Worm (Caenorhabditis elegans) whole organism, young adult: ENCODE measurements around the gene eng-1.

Experiments
- B0019.2 ChIP-seq: fragments of 200-800 bp; sonication (Bioruptor generic); conservative IDR thresholded peaks from 2 replicates; pipeline ENCODE4 v1.3.6; 2022; ENCODE audit warnings: missing genetic modification reagents, missing genetic modification characterization, missing compliant biosample characterization
- B0261.1 ChIP-seq: sonication (generic microtip); optimal IDR thresholded peaks from 2 replicates; lab custom pipeline; 2016; ENCODE audit warnings: mild to moderate bottlenecking, missing genetic modification characterization, moderate library complexity, missing compliant biosample characterization
- D2030.7 ChIP-seq: fragments of 200-800 bp; sonication (Bioruptor generic); IDR thresholded peaks from 2 replicates; pipeline ENCODE4 v1.3.6; 2022; ENCODE audit warnings: missing genetic modification reagents, missing genetic modification characterization, missing compliant biosample characterization
- F10E7.11 ChIP-seq: sonication (generic microtip); optimal IDR thresholded peaks from 2 replicates; lab custom pipeline; 2017; ENCODE audit warnings: mild to moderate bottlenecking, missing genetic modification characterization, moderate library complexity, missing compliant biosample characterization
- F49E8.2 ChIP-seq: sonication (generic microtip); optimal IDR thresholded peaks from 3 replicates; lab custom pipeline; 2017; ENCODE audit warnings: missing genetic modification characterization, mild to moderate bottlenecking, missing compliant biosample characterization, antibody characterized with exemption, moderate library complexity; ENCODE audit not compliant: insufficient read depth
- F57A8.1 ChIP-seq: fragments of 200-800 bp; sonication (Bioruptor generic); optimal IDR thresholded peaks from 2 replicates; lab custom pipeline; 2018; ENCODE audit warnings: mild to moderate bottlenecking, missing genetic modification characterization, moderate library complexity, missing compliant biosample characterization
- Y53G8AR.9 ChIP-seq: fragments of 200-800 bp; sonication (Bioruptor generic); conservative IDR thresholded peaks from 2 replicates; pipeline ENCODE4 v1.3.6; 2022; ENCODE audit warnings: missing genetic modification reagents, missing genetic modification characterization, missing compliant biosample characterization
- Y79H2A.3 ChIP-seq: fragments of 200-800 bp; sonication (Bioruptor generic); conservative IDR thresholded peaks from 2 replicates; pipeline ENCODE4 v1.3.6; 2022; ENCODE audit warnings: missing genetic modification reagents, missing genetic modification characterization, missing compliant biosample characterization
- ama-1 ChIP-seq, 3 experiments: fragments of 150-350 bp in 1 of 3; sonication (generic microtip) in 2 of 3; optimal IDR thresholded peaks; 2 replicates each; lab custom pipeline; 2014 to 2018; ENCODE audit warnings: missing biosample characterization in 2 of 3, missing genetic modification characterization in 2 of 3, missing genetic modification reagents in 2 of 3
- atf-7 ChIP-seq: sonication (generic microtip); optimal IDR thresholded peaks from 2 replicates; lab custom pipeline; 2017; ENCODE audit warnings: mild to moderate bottlenecking, missing genetic modification characterization, missing compliant biosample characterization
- attf-5 ChIP-seq: fragments of 200-800 bp; sonication (Bioruptor generic); optimal IDR thresholded peaks from 2 replicates; lab custom pipeline; 2018; ENCODE audit warnings: mild to moderate bottlenecking, missing genetic modification characterization, missing compliant biosample characterization
- cebp-1 ChIP-seq, 2 experiments: fragments of 200-800 bp in 1 of 2; sonication (Bioruptor generic) in 1 of 2; sonication (generic microtip) in 1 of 2; IDR thresholded peaks in 1 of 2; optimal IDR thresholded peaks in 1 of 2; 2 replicates each; pipeline versions ENCODE4 v1.3.6 to Lab custom; 2017 to 2022; ENCODE audit warnings: missing compliant biosample characterization in 2 of 2, missing genetic modification characterization in 2 of 2, mild to moderate bottlenecking in 1 of 2, missing genetic modification reagents in 1 of 2, moderate library complexity in 1 of 2
- ceh-58 ChIP-seq: fragments of 200-800 bp; sonication (Bioruptor generic); IDR thresholded peaks from 2 replicates; pipeline ENCODE4 v1.3.6; 2022; ENCODE audit warnings: missing genetic modification characterization, missing compliant biosample characterization
- chd-7 ChIP-seq: sonication (generic microtip); optimal IDR thresholded peaks from 2 replicates; lab custom pipeline; 2016; ENCODE audit warnings: mild to moderate bottlenecking, missing genetic modification characterization, moderate library complexity, missing compliant biosample characterization
- die-1 ChIP-seq: sonication (generic microtip); optimal IDR thresholded peaks from 2 replicates; lab custom pipeline; 2016; ENCODE audit warnings: missing genotype, mild to moderate bottlenecking, missing genetic modification characterization, missing compliant biosample characterization
- dox-1 ChIP-seq: fragments of 200-800 bp; sonication (Bioruptor generic); IDR thresholded peaks from 2 replicates; pipeline ENCODE4 v1.3.6; 2022; ENCODE audit warnings: missing genetic modification reagents, missing genetic modification characterization, missing compliant biosample characterization
- efl-1 ChIP-seq: fragments of 150-350 bp; optimal IDR thresholded peaks from 2 replicates; lab custom pipeline; 2014; ENCODE audit warnings: missing biosample characterization, missing genetic modification reagents, missing genetic modification characterization
- egl-18 ChIP-seq: fragments of 200-800 bp; sonication (Bioruptor generic); IDR thresholded peaks from 2 replicates; pipeline ENCODE4 v1.3.6; 2022; ENCODE audit warnings: missing genetic modification reagents, missing genetic modification characterization, missing compliant biosample characterization
- egl-44 ChIP-seq: fragments of 200-800 bp; sonication (Bioruptor generic); IDR thresholded peaks from 2 replicates; pipeline ENCODE4 v1.3.6; 2022; ENCODE audit warnings: missing genetic modification reagents, missing genetic modification characterization, missing compliant biosample characterization
- egrh-3 ChIP-seq: fragments of 200-800 bp; sonication (Bioruptor generic); IDR thresholded peaks from 2 replicates; pipeline ENCODE4 v1.3.6; 2022; ENCODE audit warnings: missing genetic modification reagents, missing genetic modification characterization, missing compliant biosample characterization
- ekl-4 ChIP-seq: fragments of 200-800 bp; sonication (Bioruptor generic); IDR thresholded peaks from 2 replicates; pipeline ENCODE4 v1.3.6; 2022; ENCODE audit warnings: missing genetic modification reagents, missing genetic modification characterization, missing compliant biosample characterization
- ets-4 ChIP-seq: fragments of 200-800 bp; sonication (Bioruptor generic); optimal IDR thresholded peaks from 2 replicates; lab custom pipeline; 2018; ENCODE audit warnings: mild to moderate bottlenecking, missing genetic modification characterization, missing compliant biosample characterization
- gei-17 ChIP-seq: fragments of 200-800 bp; sonication (Bioruptor generic); optimal IDR thresholded peaks from 2 replicates; lab custom pipeline; 2018; ENCODE audit warnings: mild to moderate bottlenecking, missing genetic modification characterization, missing compliant biosample characterization
- hlh-26 ChIP-seq: fragments of 200-800 bp; sonication (Bioruptor generic); conservative IDR thresholded peaks from 2 replicates; pipeline ENCODE4 v1.3.6; 2022; ENCODE audit warnings: missing genetic modification reagents, missing genetic modification characterization, missing compliant biosample characterization
- hsf-1 ChIP-seq: fragments of 200-800 bp; sonication (Bioruptor generic); IDR thresholded peaks from 2 replicates; pipeline ENCODE4 v1.3.6; 2022; ENCODE audit warnings: missing genetic modification reagents, missing genetic modification characterization, missing compliant biosample characterization
- let-526 ChIP-seq: fragments of 200-800 bp; sonication (Bioruptor generic); IDR thresholded peaks from 2 replicates; pipeline ENCODE4 v1.3.6; 2022; ENCODE audit warnings: missing genetic modification reagents, missing genetic modification characterization, missing compliant biosample characterization
- lin-35 ChIP-seq, 3 experiments: fragments of 150-350 bp in 2 of 3; sonication (generic microtip) in 1 of 3; optimal IDR thresholded peaks; 2 replicates each; lab custom pipeline; 2014 to 2018; ENCODE audit warnings: missing biosample characterization in 3 of 3, missing genetic modification characterization in 3 of 3, missing genetic modification reagents in 3 of 3
- lsl-1 ChIP-seq: fragments of 200-800 bp; sonication (Bioruptor generic); optimal IDR thresholded peaks from 2 replicates; lab custom pipeline; 2018; ENCODE audit warnings: mild to moderate bottlenecking, missing genetic modification characterization, moderate library complexity, missing compliant biosample characterization
- lsy-27 ChIP-seq: sonication (generic microtip); optimal IDR thresholded peaks from 2 replicates; lab custom pipeline; 2017; ENCODE audit warnings: missing genetic modification characterization, mild to moderate bottlenecking, missing compliant biosample characterization, antibody characterized with exemption, missing genotype, borderline replicate concordance; ENCODE audit not compliant: insufficient read depth
- madf-10 ChIP-seq: sonication (generic microtip); optimal IDR thresholded peaks from 2 replicates; lab custom pipeline; 2016; ENCODE audit warnings: mild to moderate bottlenecking, missing genetic modification characterization, missing compliant biosample characterization
- madf-6 ChIP-seq: fragments of 200-800 bp; sonication (Bioruptor generic); IDR thresholded peaks from 2 replicates; pipeline ENCODE4 v1.3.6; 2022; ENCODE audit warnings: missing genetic modification reagents, missing genetic modification characterization, missing compliant biosample characterization
- mel-28 ChIP-seq: sonication (generic microtip); optimal IDR thresholded peaks from 2 replicates; lab custom pipeline; 2016; ENCODE audit warnings: borderline replicate concordance, mild to moderate bottlenecking, missing genetic modification characterization, missing compliant biosample characterization
- nfyb-1 ChIP-seq: fragments of 200-800 bp; sonication (Bioruptor generic); IDR thresholded peaks from 2 replicates; pipeline ENCODE4 v1.3.6; 2022; ENCODE audit warnings: missing genetic modification reagents, missing genetic modification characterization, missing compliant biosample characterization
- nhr-120 ChIP-seq: fragments of 200-800 bp; sonication (Bioruptor generic); IDR thresholded peaks from 2 replicates; pipeline ENCODE4 v1.3.6; 2022; ENCODE audit warnings: missing genetic modification characterization, missing compliant biosample characterization
- nhr-27 ChIP-seq: fragments of 200-800 bp; sonication (Bioruptor generic); optimal IDR thresholded peaks from 2 replicates; lab custom pipeline; 2018; ENCODE audit warnings: mild to moderate bottlenecking, missing genetic modification characterization, moderate library complexity, missing compliant biosample characterization
- nhr-80 ChIP-seq: sonication (generic microtip); optimal IDR thresholded peaks from 2 replicates; lab custom pipeline; 2016; ENCODE audit warnings: missing genetic modification characterization, missing compliant biosample characterization
- rcor-1 ChIP-seq: fragments of 200-800 bp; sonication (Bioruptor generic); IDR thresholded peaks from 2 replicates; pipeline ENCODE4 v1.3.6; 2022; ENCODE audit warnings: missing genetic modification reagents, missing genetic modification characterization, missing compliant biosample characterization
- repo-1 ChIP-seq: sonication (generic microtip); optimal IDR thresholded peaks from 2 replicates; lab custom pipeline; 2017; ENCODE audit warnings: mild to moderate bottlenecking, missing genetic modification characterization, missing compliant biosample characterization
- rpc-1 ChIP-seq, 2 experiments: fragments of 150-350 bp in 1 of 2; sonication (generic microtip) in 1 of 2; optimal IDR thresholded peaks; 2 replicates each; lab custom pipeline; 2014 to 2018; ENCODE audit warnings: missing biosample characterization in 1 of 2, missing genetic modification characterization in 1 of 2, missing genetic modification reagents in 1 of 2, missing genotype in 1 of 2
- sdz-38 ChIP-seq: sonication (generic microtip); optimal IDR thresholded peaks from 2 replicates; lab custom pipeline; 2016; ENCODE audit warnings: missing genotype, missing genetic modification characterization, missing compliant biosample characterization
- sea-2 ChIP-seq: fragments of 200-800 bp; sonication (Bioruptor generic); IDR thresholded peaks from 2 replicates; pipeline ENCODE4 v1.3.6; 2022; ENCODE audit warnings: missing genetic modification characterization, missing compliant biosample characterization
- sptf-2 ChIP-seq: fragments of 200-800 bp; sonication (Bioruptor generic); optimal IDR thresholded peaks from 2 replicates; lab custom pipeline; 2018; ENCODE audit warnings: mild to moderate bottlenecking, missing genetic modification characterization, missing compliant biosample characterization
- tbp1 ChIP-seq: fragments of 200-800 bp; sonication (Bioruptor generic); optimal IDR thresholded peaks from 2 replicates; lab custom pipeline; 2018; ENCODE audit warnings: mild to moderate bottlenecking, missing genetic modification characterization, missing compliant biosample characterization
- unc-130 ChIP-seq: sonication (generic microtip); optimal IDR thresholded peaks from 2 replicates; lab custom pipeline; 2016; ENCODE audit warnings: missing genetic modification reagents, missing genetic modification characterization, missing compliant biosample characterization
- zfh-2 ChIP-seq: fragments of 200-800 bp; sonication (Bioruptor generic); conservative IDR thresholded peaks from 2 replicates; pipeline ENCODE4 v1.3.6; 2022; ENCODE audit warnings: missing genetic modification reagents, missing genetic modification characterization, missing compliant biosample characterization
- ztf-3 ChIP-seq: fragments of 200-800 bp; sonication (Bioruptor generic); optimal IDR thresholded peaks from 2 replicates; lab custom pipeline; 2018; ENCODE audit warnings: mild to moderate bottlenecking, missing genetic modification characterization, missing compliant biosample characterization

The eng-1 gene

DNA sequence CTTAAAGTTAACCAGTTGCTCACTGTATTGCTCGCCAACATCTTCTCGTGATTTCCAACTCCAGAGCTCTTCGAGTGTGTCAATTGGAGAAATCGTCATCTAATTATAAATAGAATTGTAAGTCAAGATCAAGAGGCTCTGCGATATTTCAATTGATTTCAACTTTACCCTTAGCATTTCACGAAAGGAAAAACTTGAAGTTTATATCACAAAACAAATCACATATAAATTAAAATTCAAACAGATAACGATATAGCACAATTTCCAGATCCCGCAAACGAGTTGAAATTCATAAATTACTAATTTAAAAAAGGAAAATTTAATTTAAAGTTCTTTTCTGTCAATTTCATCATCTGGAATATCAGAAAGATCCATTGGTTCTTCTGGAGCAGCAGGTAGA lies at the start of gene eng-1:
TSS of gene eng-1 (minus strand) at position 101 of the 400 bp plus-strand sequence.
- TF ChIP-seq lsy-27 (tag; lab: Kevin White, UChicago): no peak
- TF ChIP-seq gei-17: no peak
- TF ChIP-seq D2030.7: no peak
- TF ChIP-seq dox-1 (GFP tag; lab: Robert Waterston, UW): no peak
- no peak for TF ChIP-seq chd-7 (tag; lab: Kevin White, UChicago)

DNA sequence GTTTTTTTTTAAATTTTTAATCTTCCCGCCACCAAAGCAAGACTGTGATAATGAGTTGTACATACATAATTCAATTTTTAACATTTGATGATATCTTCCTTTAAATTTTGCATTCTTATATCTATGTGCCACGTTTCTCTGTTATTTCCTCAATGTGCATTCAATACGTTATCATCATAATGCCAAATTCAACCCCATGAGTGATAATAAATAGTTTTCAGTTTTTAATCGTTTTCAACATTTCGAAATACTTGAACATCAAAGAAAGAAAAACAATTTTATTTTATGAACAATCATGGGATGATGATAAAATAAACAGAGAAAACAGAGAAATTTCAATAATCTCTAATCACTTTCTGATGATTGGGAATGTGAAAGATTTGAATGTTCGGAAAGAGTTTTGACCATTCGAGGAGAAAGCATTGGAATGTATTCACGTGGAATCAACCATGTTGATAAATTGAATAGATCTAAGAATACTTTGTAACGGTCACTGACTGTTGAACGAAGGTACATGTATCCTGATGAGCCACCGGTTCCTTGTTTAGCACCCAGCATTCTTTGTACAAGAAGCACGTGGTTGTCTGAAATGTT lies 49.2 kb upstream of the eng-1 start:
- no peak for TF ChIP-seq hlh-26
- TF ChIP-seq sptf-2 (GFP tag; lab: Kevin White, UChicago): no peak
- TF ChIP-seq egl-44: no peak
- no peak for TF ChIP-seq F49E8.2 (tag; lab: Kevin White, UChicago)
- no peak for TF ChIP-seq F10E7.11 (tag; lab: Kevin White, UChicago)
- no peak for TF ChIP-seq lsl-1 (GFP tag; lab: Kevin White, UChicago)
- TF ChIP-seq cebp-1 (GFP tag; IDR thresholded peaks at IDR 0.05; lab: Robert Waterston, UW): peak; percentile 87
- peak; percentile 86 for TF ChIP-seq cebp-1 (tag; optimal IDR thresholded peaks at IDR 0.05; lab: Kevin White, UChicago)
- TF ChIP-seq tbp1: no peak
- no peak for TF ChIP-seq nhr-27
- TF ChIP-seq ekl-4: no peak
- TF ChIP-seq B0019.2 (GFP tag; lab: Robert Waterston, UW): no peak
- TF ChIP-seq F57A8.1 (GFP tag; lab: Kevin White, UChicago): no peak
- no peak for TF ChIP-seq ceh-58 (GFP tag; lab: Robert Waterston, UW)
- no peak for TF ChIP-seq zfh-2 (GFP tag; lab: Robert Waterston, UW)
- no peak for TF ChIP-seq let-526 (GFP tag; lab: Robert Waterston, UW)
- TF ChIP-seq B0261.1: no peak
- TF ChIP-seq rpc-1 (optimal IDR thresholded peaks at IDR 0.05; lab: Kevin White, UChicago): no peak
- no peak for TF ChIP-seq rpc-1 (tag; optimal IDR thresholded peaks at IDR 0.05; lab: Kevin White, UChicago)
- no peak for TF ChIP-seq hsf-1
- no peak for TF ChIP-seq ztf-3
- no peak for TF ChIP-seq madf-6 (GFP tag; lab: Robert Waterston, UW)
- no peak for TF ChIP-seq ets-4 (GFP tag; lab: Kevin White, UChicago)
- TF ChIP-seq atf-7: no peak
- TF ChIP-seq Y53G8AR.9 (GFP tag; lab: Robert Waterston, UW): no peak
- no peak for TF ChIP-seq sea-2
- TF ChIP-seq lin-35 (GFP tag; optimal IDR thresholded peaks at IDR 0.05; lab: Kevin White, UChicago): no peak
- TF ChIP-seq nfyb-1 (GFP tag; lab: Robert Waterston, UW): no peak
- TF ChIP-seq nhr-120 (GFP tag; lab: Robert Waterston, UW): no peak
- no peak for TF ChIP-seq sdz-38 (tag; lab: Kevin White, UChicago)
- TF ChIP-seq madf-10 (tag; lab: Kevin White, UChicago): no peak
- no peak for TF ChIP-seq unc-130 (GFP tag; lab: Kevin White, UChicago)
- no peak for TF ChIP-seq rcor-1
- TF ChIP-seq chd-7 (tag; lab: Kevin White, UChicago): peak; percentile 8
- TF ChIP-seq mel-28 (tag; lab: Kevin White, UChicago): no peak
- TF ChIP-seq nhr-80 (tag; lab: Kevin White, UChicago): peak; percentile 62
- TF ChIP-seq attf-5 (GFP tag; lab: Kevin White, UChicago): peak; percentile 26
- no peak for TF ChIP-seq ama-1 (optimal IDR thresholded peaks at IDR 0.05; lab: Kevin White, UChicago)
- TF ChIP-seq ama-1 (GFP tag; optimal IDR thresholded peaks at IDR 0.05; lab: Kevin White, UChicago): no peak
- TF ChIP-seq repo-1 (tag; lab: Kevin White, UChicago): peak; percentile 53
- TF ChIP-seq efl-1: no peak
- no peak for TF ChIP-seq die-1
- TF ChIP-seq egrh-3: no peak
- TF ChIP-seq egl-18 (GFP tag; lab: Robert Waterston, UW): no peak
- TF ChIP-seq Y79H2A.3 (GFP tag; lab: Robert Waterston, UW): no peak
